Fruit fly (Drosophila melanogaster): Measurements from ENCODE around the gene CG12213.

The CG12213 gene

DNA sequence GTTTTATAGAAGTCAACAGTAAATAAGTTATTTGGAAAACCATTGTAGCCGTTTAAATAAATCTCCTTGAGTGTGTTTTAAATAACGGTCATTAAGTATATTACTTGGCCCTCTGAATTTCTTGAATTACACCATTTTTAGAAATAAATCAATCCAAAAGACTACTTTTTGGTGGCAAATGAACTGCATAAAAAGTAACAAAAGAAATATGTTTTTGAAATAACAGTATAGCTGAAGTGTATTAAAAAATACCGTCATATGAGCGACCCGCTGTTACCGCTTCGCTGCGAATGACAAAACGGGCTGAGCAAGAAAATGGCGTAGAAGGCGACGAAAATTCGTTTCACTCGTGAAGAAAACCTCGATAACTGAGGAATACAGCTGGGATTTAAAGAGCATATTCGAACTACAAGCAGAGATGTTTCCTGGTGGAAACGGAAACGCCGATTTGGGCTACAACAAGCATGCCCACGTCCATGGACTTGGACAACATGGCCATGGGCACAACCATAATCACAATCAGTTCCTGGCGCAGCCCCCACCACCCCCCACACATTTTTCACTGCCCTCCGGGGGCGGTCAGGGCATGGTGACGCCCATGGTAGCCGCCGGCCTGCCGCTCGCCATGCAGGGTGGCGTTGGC lies 18.0 kb downstream of the CG12213 start, which contains the start of gene CG31211 (continued):
- TF ChIP-seq lz (GFP tag; optimal IDR thresholded peaks at IDR 0.05) (peak; percentile 4), svp (GFP tag) (peak; percentile 84), ss (GFP tag; optimal IDR thresholded peaks at IDR 0.05) (peak in 1 of 2 experiments; percentile 15), acj6 (GFP tag; optimal IDR thresholded peaks at IDR 0.05) (peak; percentile 8), CG3032 (tag; optimal IDR thresholded peaks at IDR 0.05) (no peak)

DNA sequence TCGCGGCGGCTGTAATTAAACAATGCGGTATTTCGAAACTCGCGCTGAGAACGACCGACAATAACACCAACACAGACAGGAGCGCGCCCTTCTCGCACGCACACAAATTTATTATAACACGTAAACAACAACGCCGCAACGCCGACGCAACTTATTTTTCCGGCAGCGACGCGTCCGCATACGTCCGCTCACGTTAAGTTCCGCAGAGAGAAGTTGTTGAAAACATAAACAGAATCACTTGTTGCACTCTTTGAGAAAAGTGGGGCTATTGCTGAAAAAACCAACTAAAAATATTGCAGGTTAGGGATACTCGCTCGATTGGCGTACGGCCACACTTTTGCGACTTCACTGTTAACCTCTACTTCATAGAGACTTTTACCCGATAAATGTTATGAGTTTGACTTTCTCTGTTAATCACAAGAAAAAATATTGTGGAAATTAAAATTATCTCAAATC lies 18.6 kb downstream of the CG12213 start, which contains the start of gene Cad87A:
TSS of gene Cad87A (minus strand) at position 227 of the 456 bp plus-strand sequence.
- TF ChIP-seq CG8119 (GFP tag; IDR thresholded peaks at IDR 0.05) (no peak), fd59A (GFP tag; optimal IDR thresholded peaks at IDR 0.05) (no peak), CG11762 (GFP tag; optimal IDR thresholded peaks at IDR 0.05; ENCODE audit: insufficient read depth) (no peak), fd85E (GFP tag; optimal IDR thresholded peaks at IDR 0.05) (no peak), Eip78C (GFP tag) (peak; percentile 64), svp (GFP tag) (no peak), Hr38 (GFP tag; optimal IDR thresholded peaks at IDR 0.05) (no peak), ss (GFP tag; optimal IDR thresholded peaks at IDR 0.05) (peak; percentile 51 to 55), CG7368 (GFP tag; optimal IDR thresholded peaks at IDR 0.05) (no peak), CG34406 (GFP tag; optimal IDR thresholded peaks at IDR 0.05) (no peak), CG6276 (GFP tag; optimal IDR thresholded peaks at IDR 0.05) (no peak), achi (GFP tag; optimal IDR thresholded peaks at IDR 0.05) (no peak), CG15336 (GFP tag; IDR thresholded peaks at IDR 0.05) (no peak), CG6854 (GFP tag; optimal IDR thresholded peaks at IDR 0.05) (peak; percentile 19), eg (GFP tag; IDR thresholded peaks at IDR 0.05) (no peak), Eip75B (GFP tag; optimal IDR thresholded peaks at IDR 0.05) (no peak), fkh (GFP tag; optimal IDR thresholded peaks at IDR 0.05) (peak; percentile 82), salr (GFP tag; optimal IDR thresholded peaks at IDR 0.05) (no peak), vri (GFP tag; optimal IDR thresholded peaks at IDR 0.05) (peak; percentile 17), Sox14 (GFP tag; optimal IDR thresholded peaks at IDR 0.05) (no peak), Smox (GFP tag; optimal IDR thresholded peaks at IDR 0.05) (no peak), lz (GFP tag; optimal IDR thresholded peaks at IDR 0.05) (no peak), acj6 (GFP tag; optimal IDR thresholded peaks at IDR 0.05) (no peak), esn (GFP tag; optimal IDR thresholded peaks at IDR 0.05) (no peak), Hr4 (GFP tag; optimal IDR thresholded peaks at IDR 0.05) (no peak), dac (GFP tag; optimal IDR thresholded peaks at IDR 0.05) (no peak), CG16779 (tag; optimal IDR thresholded peaks at IDR 0.05) (no peak), dsx (GFP tag; optimal IDR thresholded peaks at IDR 0.05; ENCODE audit: poor library complexity, severe bottlenecking) (peak; percentile 45), Met (GFP tag; optimal IDR thresholded peaks at IDR 0.05) (no peak), CG3032 (tag; optimal IDR thresholded peaks at IDR 0.05) (peak; percentile 3), CG1621 (tag; optimal IDR thresholded peaks at IDR 0.05) (peak; percentile 44), CG10669 (GFP tag; optimal IDR thresholded peaks at IDR 0.05) (no peak), Sox102F (GFP tag; optimal IDR thresholded peaks at IDR 0.05) (no peak), CG6163 (GFP tag; IDR thresholded peaks at IDR 0.05) (no peak), Hr39 (GFP tag; optimal IDR thresholded peaks at IDR 0.05) (no peak), Sox15 (GFP tag; optimal IDR thresholded peaks at IDR 0.05) (no peak), CG31627 (GFP tag; optimal IDR thresholded peaks at IDR 0.05) (no peak), Blimp-1 (GFP tag; optimal IDR thresholded peaks at IDR 0.05) (no peak), cyc (GFP tag; optimal IDR thresholded peaks at IDR 0.05) (no peak)

DNA sequence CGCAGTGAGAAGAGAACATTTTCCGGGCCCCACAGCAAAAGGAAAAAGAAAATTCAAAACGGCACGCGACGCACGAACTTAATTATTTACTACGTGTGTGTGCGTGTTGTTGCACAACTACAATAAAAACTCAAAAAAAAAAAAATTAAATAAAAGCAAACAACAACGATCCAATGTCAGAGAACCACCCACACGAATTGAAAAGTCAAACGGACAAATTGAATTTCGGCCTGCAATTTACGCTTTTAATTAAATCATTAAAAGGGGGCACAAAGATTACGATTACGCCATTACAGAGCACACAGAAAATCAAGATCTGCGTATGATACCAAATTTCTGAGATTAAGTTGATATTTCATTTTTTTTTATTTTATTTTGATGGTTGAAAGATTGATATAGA lies 19.5 kb downstream of the CG12213 start:
- no peak for TF ChIP-seq fkh (GFP tag; optimal IDR thresholded peaks at IDR 0.05)
- TF ChIP-seq CG11762 (GFP tag; optimal IDR thresholded peaks at IDR 0.05; ENCODE audit: insufficient read depth), result no peak
- TF ChIP-seq CG32006 (GFP tag; optimal IDR thresholded peaks at IDR 0.05), result peak; percentile 11
- peak; percentile 33 for TF ChIP-seq svp (GFP tag)
- TF ChIP-seq Ets96B (tag; optimal IDR thresholded peaks at IDR 0.05), result no peak
- 0 out of 3 replicates have a peak, but pooled peaks have one; percentile 15 for TF ChIP-seq eg (GFP tag; IDR thresholded peaks at IDR 0.05)
- no peak for TF ChIP-seq CG1621 (tag; optimal IDR thresholded peaks at IDR 0.05)
- no peak for TF ChIP-seq fd85E (GFP tag; optimal IDR thresholded peaks at IDR 0.05)
- no peak for TF ChIP-seq Gug (GFP tag; IDR thresholded peaks at IDR 0.05)
- no peak for TF ChIP-seq CG6854 (GFP tag; optimal IDR thresholded peaks at IDR 0.05)
- TF ChIP-seq lz (GFP tag; optimal IDR thresholded peaks at IDR 0.05), result no peak
- no peak for TF ChIP-seq Eip93F (GFP tag; optimal IDR thresholded peaks at IDR 0.05)
- TF ChIP-seq Hr4 (GFP tag; optimal IDR thresholded peaks at IDR 0.05), result no peak
- TF ChIP-seq CG31627 (GFP tag; optimal IDR thresholded peaks at IDR 0.05), result no peak
- TF ChIP-seq cyc (GFP tag; optimal IDR thresholded peaks at IDR 0.05), result no peak

Data from whole organism, prepupa.